Fruit fly (Drosophila melanogaster) whole organism, embryonic: ENCODE data around the gene Spt6.

Experiments used
- Bteb2 ChIP-seq: fragments of 200-800 bp; sonication (Bioruptor generic); optimal IDR thresholded peaks from 2 replicates; lab custom pipeline; 2016; ENCODE audit warnings: missing biosample characterization, missing genetic modification characterization
- CG10147 ChIP-seq: fragments of 200-800 bp; sonication (Bioruptor generic); optimal IDR thresholded peaks from 2 replicates; lab custom pipeline; 2019; ENCODE audit warnings: missing biosample characterization, mild to moderate bottlenecking, missing genetic modification characterization, moderate library complexity
- CG1024 ChIP-seq: fragments of 200-800 bp; sonication (Bioruptor generic); IDR thresholded peaks from 2 replicates; pipeline ENCODE4 v1.3.6; 2022; ENCODE audit warnings: missing biosample characterization, missing genetic modification characterization
- CG10462 ChIP-seq: fragments of 200-800 bp; sonication (Bioruptor generic); optimal IDR thresholded peaks from 2 replicates; lab custom pipeline; 2016; ENCODE audit warnings: missing biosample characterization, missing genetic modification characterization
- CG11560 ChIP-seq: fragments of 200-800 bp; sonication (Bioruptor generic); IDR thresholded peaks from 3 replicates; pipeline ENCODE4 v1.3.6; 2022; ENCODE audit warnings: missing biosample characterization, missing genetic modification characterization
- CG12299 ChIP-seq: fragments of 200-800 bp; sonication (Bioruptor generic); optimal IDR thresholded peaks from 2 replicates; lab custom pipeline; 2018; ENCODE audit warnings: missing biosample characterization, mild to moderate bottlenecking, missing genetic modification characterization
- CG12659 ChIP-seq: fragments of 200-800 bp; sonication (Bioruptor generic); optimal IDR thresholded peaks from 3 replicates; lab custom pipeline; 2017; ENCODE audit warnings: mild to moderate bottlenecking, missing biosample characterization, missing genetic modification reagents, missing genetic modification characterization
- CG1603 ChIP-seq: fragments of 200-800 bp; sonication (Bioruptor generic); optimal IDR thresholded peaks from 2 replicates; lab custom pipeline; 2019; ENCODE audit warnings: missing biosample characterization, mild to moderate bottlenecking, missing genetic modification characterization, moderate library complexity
- CG16813 ChIP-seq: fragments of 200-800 bp; sonication (Bioruptor generic); IDR thresholded peaks from 3 replicates; pipeline ENCODE4 v1.3.6; 2022; ENCODE audit warnings: missing biosample characterization, missing genetic modification characterization; ENCODE audit not compliant: partially characterized antibody
- CG18011 ChIP-seq: fragments of 200-800 bp; sonication (Bioruptor generic); optimal IDR thresholded peaks from 2 replicates; lab custom pipeline; 2017; ENCODE audit warnings: missing biosample characterization, missing genetic modification characterization, mild to moderate bottlenecking, moderate library complexity, missing genotype
- CG1832 ChIP-seq: fragments of 200-800 bp; sonication (Bioruptor generic); optimal IDR thresholded peaks from 2 replicates; lab custom pipeline; 2017; ENCODE audit warnings: missing biosample characterization, mild to moderate bottlenecking, missing genetic modification characterization, inconsistent platforms
- CG2712 ChIP-seq: fragments of 200-800 bp; optimal IDR thresholded peaks from 3 replicates; lab custom pipeline; 2019; ENCODE audit warnings: missing biosample characterization, mild to moderate bottlenecking, missing genetic modification characterization, moderate library complexity
- CG30403 ChIP-seq: fragments of 200-800 bp; sonication (Bioruptor generic); optimal IDR thresholded peaks from 3 replicates; lab custom pipeline; 2016; ENCODE audit warnings: missing biosample characterization, missing genetic modification characterization
- CG30431 ChIP-seq: fragments of 200-800 bp; sonication (Bioruptor generic); optimal IDR thresholded peaks from 2 replicates; lab custom pipeline; 2017; ENCODE audit warnings: missing biosample characterization, missing genetic modification characterization
- CG31441 ChIP-seq: fragments of 200-800 bp; sonication (Bioruptor generic); IDR thresholded peaks from 2 replicates; pipeline ENCODE4 v1.3.6; 2022; ENCODE audit warnings: missing biosample characterization, missing genetic modification characterization
- CG3407 ChIP-seq: fragments of 200-800 bp; sonication (Bioruptor generic); optimal IDR thresholded peaks from 2 replicates; lab custom pipeline; 2018; ENCODE audit warnings: missing biosample characterization, mild to moderate bottlenecking, missing genetic modification characterization
- CG34376 ChIP-seq: fragments of 200-800 bp; sonication (Bioruptor generic); optimal IDR thresholded peaks from 2 replicates; lab custom pipeline; 2018; ENCODE audit warnings: missing biosample characterization, mild to moderate bottlenecking, missing genetic modification characterization
- CG4404 ChIP-seq: fragments of 200-800 bp; sonication (Bioruptor generic); IDR thresholded peaks from 2 replicates; pipeline ENCODE4 v1.3.6; 2022; ENCODE audit warnings: missing biosample characterization, missing genetic modification characterization
- CG6689 ChIP-seq: fragments of 200-800 bp; sonication (Bioruptor generic); IDR thresholded peaks from 2 replicates; pipeline ENCODE4 v1.3.6; 2022; ENCODE audit warnings: missing biosample characterization, missing genetic modification characterization
- CG7928 ChIP-seq: fragments of 200-800 bp; sonication (Bioruptor generic); optimal IDR thresholded peaks from 2 replicates; lab custom pipeline; 2017; ENCODE audit warnings: missing biosample characterization, mild to moderate bottlenecking, missing genetic modification characterization
- CG8089 ChIP-seq: fragments of 200-800 bp; sonication (Bioruptor generic); optimal IDR thresholded peaks from 3 replicates; lab custom pipeline; 2016; ENCODE audit warnings: missing biosample characterization, missing genetic modification characterization
- CG8281 ChIP-seq: fragments of 200-800 bp; sonication (Bioruptor generic); optimal IDR thresholded peaks from 2 replicates; lab custom pipeline; 2018; ENCODE audit warnings: missing biosample characterization, mild to moderate bottlenecking, missing genetic modification characterization, moderate library complexity
- Ets97D ChIP-seq: fragments of 200-800 bp; sonication (Bioruptor generic); optimal IDR thresholded peaks from 3 replicates; lab custom pipeline; 2016; ENCODE audit warnings: missing biosample characterization, missing genetic modification characterization
- Gug ChIP-seq: fragments of 200-800 bp; sonication (Bioruptor generic); IDR thresholded peaks from 4 replicates; pipeline ENCODE4 v1.3.6; 2022; ENCODE audit warnings: missing biosample characterization, missing genetic modification characterization
- Hmr ChIP-seq: fragments of 200-800 bp; sonication (Bioruptor generic); optimal IDR thresholded peaks from 3 replicates; lab custom pipeline; 2017; ENCODE audit warnings: mild to moderate bottlenecking, missing biosample characterization, missing genetic modification reagents, missing genetic modification characterization
- Med ChIP-seq: fragments of 200-800 bp; sonication (Bioruptor generic); peaks from one replicate; lab custom pipeline; 2016; ENCODE audit warnings: missing biosample characterization, missing genetic modification characterization, mild to moderate bottlenecking, inconsistent platforms, moderate library complexity
- Myb ChIP-seq: fragments of 200-800 bp; sonication (Bioruptor generic); optimal IDR thresholded peaks from 2 replicates; lab custom pipeline; 2016; ENCODE audit warnings: missing biosample characterization, missing genetic modification characterization
- NFAT ChIP-seq: fragments of 200-800 bp; sonication (Bioruptor generic); IDR thresholded peaks from 2 replicates; pipeline ENCODE4 v1.3.6; 2022; ENCODE audit warnings: missing biosample characterization, missing genetic modification characterization
- Oaz ChIP-seq: fragments of 200-800 bp; sonication (Bioruptor generic); IDR thresholded peaks from 2 replicates; pipeline ENCODE4 v1.3.6; 2022; ENCODE audit warnings: missing biosample characterization, missing genetic modification characterization
- Ptx1 ChIP-seq: fragments of 200-800 bp; sonication (Bioruptor generic); IDR thresholded peaks from 2 replicates; pipeline ENCODE4 v1.3.6; 2022; ENCODE audit warnings: missing biosample characterization, missing genetic modification characterization
- Ravus ChIP-seq: fragments of 200-800 bp; sonication (Bioruptor generic); IDR thresholded peaks from 2 replicates; pipeline ENCODE4 v1.3.6; 2022; ENCODE audit warnings: missing biosample characterization, missing genetic modification characterization
- Six4 ChIP-seq: fragments of 200-800 bp; sonication (Bioruptor generic); optimal IDR thresholded peaks from 2 replicates; lab custom pipeline; 2016; ENCODE audit warnings: missing biosample characterization, missing genetic modification characterization
- Sry-δ ChIP-seq: fragments of 200-800 bp; sonication (Bioruptor generic); optimal IDR thresholded peaks from 2 replicates; lab custom pipeline; 2016; ENCODE audit warnings: missing biosample characterization, missing genetic modification characterization
- Stat92E ChIP-seq, 3 experiments: fragments of >200 bp in 2 of 3; fragments of 200-800 bp in 1 of 3; sonication (Bioruptor generic) in 1 of 3; optimal IDR thresholded peaks; 2 replicates each; lab custom pipeline; 2017 to 2019; ENCODE audit warnings: missing biosample characterization in 3 of 3, missing genetic modification characterization in 3 of 3, mild to moderate bottlenecking in 1 of 3, moderate library complexity in 1 of 3
- Trl ChIP-seq, 3 experiments: fragments of >200 bp in 2 of 3; fragments of 200-800 bp in 1 of 3; sonication (Bioruptor generic) in 1 of 3; optimal IDR thresholded peaks; 2 replicates in 1 of 3; 3 replicates in 2 of 3; lab custom pipeline; 2016 to 2017; ENCODE audit warnings: missing biosample characterization in 1 of 3, missing genetic modification characterization in 1 of 3
- Usf ChIP-seq: fragments of 200-800 bp; sonication (Bioruptor generic); optimal IDR thresholded peaks from 2 replicates; lab custom pipeline; 2017; ENCODE audit warnings: missing genotype, missing biosample characterization, missing genetic modification characterization
- Xbp1 ChIP-seq: fragments of 200-800 bp; sonication (Bioruptor generic); optimal IDR thresholded peaks from 3 replicates; lab custom pipeline; 2016; ENCODE audit warnings: missing biosample characterization, mild to moderate bottlenecking, missing genetic modification characterization
- ab ChIP-seq: fragments of 200-800 bp; sonication (Bioruptor generic); optimal IDR thresholded peaks from 2 replicates; lab custom pipeline; 2016; ENCODE audit warnings: missing biosample characterization, missing genetic modification characterization
- ac ChIP-seq: fragments of 200-800 bp; sonication (Bioruptor generic); optimal IDR thresholded peaks from 3 replicates; lab custom pipeline; 2017; ENCODE audit warnings: missing biosample characterization, mild to moderate bottlenecking, missing genetic modification characterization
- croc ChIP-seq: fragments of 200-800 bp; sonication (Bioruptor generic); conservative IDR thresholded peaks from 3 replicates; pipeline ENCODE4 v1.3.6; 2022; ENCODE audit warnings: missing biosample characterization, missing genetic modification characterization
- exex ChIP-seq: fragments of 200-800 bp; sonication (Bioruptor generic); optimal IDR thresholded peaks from 4 replicates; lab custom pipeline; 2018; ENCODE audit warnings: missing biosample characterization, mild to moderate bottlenecking, missing genetic modification characterization, moderate library complexity
- grn ChIP-seq: fragments of 200-800 bp; sonication (Bioruptor generic); optimal IDR thresholded peaks from 3 replicates; lab custom pipeline; 2017; ENCODE audit warnings: missing biosample characterization, missing genetic modification characterization
- jing ChIP-seq: fragments of 200-800 bp; sonication (Bioruptor generic); optimal IDR thresholded peaks from 2 replicates; lab custom pipeline; 2018; ENCODE audit warnings: missing biosample characterization, mild to moderate bottlenecking, missing genetic modification characterization
- luna ChIP-seq: fragments of 200-800 bp; sonication (Bioruptor generic); optimal IDR thresholded peaks from 2 replicates; lab custom pipeline; 2016; ENCODE audit warnings: missing biosample characterization, missing genetic modification characterization
- onecut ChIP-seq: fragments of 200-800 bp; sonication (Bioruptor generic); IDR thresholded peaks from 2 replicates; pipeline ENCODE4 v1.3.6; 2022; ENCODE audit warnings: missing biosample characterization, missing genetic modification characterization
- pnt ChIP-seq: fragments of 200-800 bp; sonication (Bioruptor generic); optimal IDR thresholded peaks from 3 replicates; lab custom pipeline; 2016; ENCODE audit warnings: missing biosample characterization, missing genetic modification characterization
- schlank ChIP-seq: fragments of 200-800 bp; sonication (Bioruptor generic); optimal IDR thresholded peaks from 2 replicates; lab custom pipeline; 2018; ENCODE audit warnings: missing biosample characterization, mild to moderate bottlenecking, missing genetic modification characterization
- sob ChIP-seq: fragments of 200-800 bp; sonication (Bioruptor generic); IDR thresholded peaks from 2 replicates; pipeline ENCODE4 v1.3.6; 2022; ENCODE audit warnings: missing biosample characterization, missing genetic modification characterization
- stc ChIP-seq: fragments of 200-800 bp; sonication (Bioruptor generic); IDR thresholded peaks from 2 replicates; pipeline ENCODE4 v1.3.6; 2022; ENCODE audit warnings: missing biosample characterization, missing genetic modification characterization
- zen ChIP-seq: fragments of 200-800 bp; sonication (Bioruptor generic); optimal IDR thresholded peaks from 3 replicates; lab custom pipeline; 2018; ENCODE audit warnings: missing biosample characterization, mild to moderate bottlenecking, missing genetic modification characterization, moderate library complexity

Spt6 gene

dm6 chrX:6252897-6253540 lies 14.6 kb upstream of the Spt6 start (continued):
- TF ChIP-seq schlank (tag; lab: Kevin White, UChicago), result peak; percentile 6
- TF ChIP-seq CG31441 (GFP tag; lab: Robert Waterston, UW), result no peak
- TF ChIP-seq luna (GFP tag; lab: Kevin White, UChicago), result no peak
- TF ChIP-seq Ptx1 (GFP tag; lab: Robert Waterston, UW), result no peak
- no peak for TF ChIP-seq Oaz (GFP tag; lab: Robert Waterston, UW)
- no peak for TF ChIP-seq CG8281 (tag; lab: Kevin White, UChicago)
- peak; percentile 60 for TF ChIP-seq CG34376 (GFP tag; lab: Kevin White, UChicago)
- TF ChIP-seq Six4 (GFP tag; lab: Kevin White, UChicago), result no peak
- TF ChIP-seq ab, result no peak
- no peak for TF ChIP-seq CG1024
- TF ChIP-seq Ravus (GFP tag; lab: Robert Waterston, UW), result no peak
- TF ChIP-seq CG10147, result no peak
- no peak for TF ChIP-seq CG30431 (GFP tag; lab: Kevin White, UChicago)
- no peak for TF ChIP-seq CG8089 (GFP tag; lab: Kevin White, UChicago)
- no peak for TF ChIP-seq Hmr (GFP tag; lab: Kevin White, UChicago)
- TF ChIP-seq Med, result peak; percentile 5
- no peak for TF ChIP-seq jing
- no peak for TF ChIP-seq CG12659
- TF ChIP-seq croc (GFP tag; lab: Robert Waterston, UW), result no peak
- no peak for TF ChIP-seq CG1603
- no peak for TF ChIP-seq sob (GFP tag; lab: Robert Waterston, UW)
- TF ChIP-seq ac (GFP tag; lab: Kevin White, UChicago), result no peak
- no peak for TF ChIP-seq CG16813 (GFP tag; lab: Robert Waterston, UW)
- TF ChIP-seq NFAT (GFP tag; lab: Robert Waterston, UW), result no peak
- no peak for TF ChIP-seq CG18011 (GFP tag; lab: Kevin White, UChicago)
- no peak for TF ChIP-seq CG6689 (GFP tag; lab: Robert Waterston, UW)
- no peak for TF ChIP-seq Trl (optimal IDR thresholded peaks at IDR 0.05; lab: Kevin White, UChicago)
- no peak for TF ChIP-seq Trl (GFP tag; optimal IDR thresholded peaks at IDR 0.05; lab: Kevin White, UChicago)
- TF ChIP-seq Usf (GFP tag; lab: Kevin White, UChicago), result no peak
- no peak for TF ChIP-seq Stat92E (GFP tag; optimal IDR thresholded peaks at IDR 0.05; lab: Kevin White, UChicago)
- TF ChIP-seq grn (GFP tag; lab: Kevin White, UChicago), result peak; percentile 39
- no peak for TF ChIP-seq zen (tag; lab: Kevin White, UChicago)
- no peak for TF ChIP-seq pnt (GFP tag; lab: Kevin White, UChicago)
- TF ChIP-seq CG11560 (tag; lab: Robert Waterston, UW), result no peak
- no peak for TF ChIP-seq CG4404 (GFP tag; lab: Robert Waterston, UW)
- no peak for TF ChIP-seq Myb
- no peak for TF ChIP-seq CG2712 (tag; lab: Kevin White, UChicago)
- TF ChIP-seq Gug, result no peak
- no peak for TF ChIP-seq Sry-δ
- TF ChIP-seq CG10462, result no peak
- TF ChIP-seq onecut (GFP tag; lab: Robert Waterston, UW), result no peak
- TF ChIP-seq stc, result peak; percentile 8; the same call in 1 of the 2 replicates
- no peak for TF ChIP-seq Bteb2
- no peak for TF ChIP-seq CG1832 (GFP tag; lab: Kevin White, UChicago)
- no peak for TF ChIP-seq Xbp1 (GFP tag; lab: Kevin White, UChicago)
- TF ChIP-seq CG30403 (GFP tag; lab: Kevin White, UChicago), result no peak
- TF ChIP-seq CG7928 (GFP tag; lab: Kevin White, UChicago), result no peak
- no peak for TF ChIP-seq Ets97D (GFP tag; lab: Kevin White, UChicago)
- TF ChIP-seq CG3407, result no peak
- TF ChIP-seq exex (tag; lab: Kevin White, UChicago), result peak; percentile 87
- TF ChIP-seq CG12299, result no peak
